Fruit fly (Drosophila melanogaster) whole organism, wandering third instar larva: ENCODE results near the gene Or83c.

Experiments used
- Hnf4 ChIP-seq: fragments of 200-800 bp; sonication (Bioruptor generic); optimal IDR thresholded peaks from 2 replicates; lab custom pipeline; 2016; ENCODE audit warnings: missing biosample characterization, mild to moderate bottlenecking, missing genetic modification characterization
- OdsH ChIP-seq: fragments of 200-800 bp; sonication (Bioruptor generic); optimal IDR thresholded peaks from 2 replicates; lab custom pipeline; 2016; ENCODE audit warnings: missing biosample characterization, mild to moderate bottlenecking, missing genetic modification characterization
- brk ChIP-seq: fragments of 200-800 bp; sonication (Bioruptor generic); optimal IDR thresholded peaks from 2 replicates; lab custom pipeline; 2016; ENCODE audit warnings: missing biosample characterization, mild to moderate bottlenecking, missing genetic modification characterization
- foxo ChIP-seq, 2 experiments: fragments of 200-800 bp; sonication (Bioruptor generic); optimal IDR thresholded peaks; 2 replicates in 1 of 2; 3 replicates in 1 of 2; lab custom pipeline; 2016 to 2017; ENCODE audit warnings: missing biosample characterization in 2 of 2, missing genetic modification characterization in 2 of 2
- lola ChIP-seq: fragments of >200 bp; optimal IDR thresholded peaks from 2 replicates; lab custom pipeline; 2017; ENCODE audit warnings: missing biosample characterization, missing genetic modification characterization
- psq ChIP-seq: fragments of 200-800 bp; sonication (Bioruptor generic); optimal IDR thresholded peaks from 3 replicates; lab custom pipeline; 2017; ENCODE audit warnings: missing biosample characterization, mild to moderate bottlenecking, missing genetic modification characterization, moderate library complexity

dm6 chr3R:6098320-6098719 is 20.2 kb upstream of the Or83c start:
- no peak for TF ChIP-seq lola (GFP tag; lab: Kevin White, UChicago)
- no peak for TF ChIP-seq OdsH (GFP tag; lab: Kevin White, UChicago)
- TF ChIP-seq brk (GFP tag; lab: Kevin White, UChicago) = no peak
- TF ChIP-seq foxo (GFP tag; optimal IDR thresholded peaks at IDR 0.05; lab: Kevin White, UChicago) = no peak
- TF ChIP-seq psq (GFP tag; lab: Kevin White, UChicago) = no peak
- TF ChIP-seq Hnf4 = no peak
